Worm (Caenorhabditis elegans): Measurements from ENCODE around the gene C16C8.5.

DNA sequence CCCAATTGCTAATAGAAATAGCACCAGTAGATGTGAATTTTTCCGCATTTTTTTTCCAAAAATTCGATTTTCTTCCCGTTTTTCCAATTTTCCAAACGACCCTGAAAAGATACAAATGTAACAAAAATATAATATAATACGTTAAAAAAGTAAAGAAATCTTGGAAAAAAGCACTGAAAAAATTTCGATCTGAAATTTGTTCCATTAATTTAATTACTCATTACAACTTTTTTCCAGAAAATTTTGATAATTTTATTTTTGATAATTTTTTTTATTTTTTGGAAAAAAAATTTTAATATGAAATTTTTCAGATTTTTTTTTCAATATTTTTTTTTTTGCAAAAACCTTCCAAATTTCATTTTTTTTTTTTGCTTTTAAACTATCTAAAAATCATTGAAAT, 8.8 kb downstream of the C16C8.5 start, which contains the start of gene skpo-2:
- TF ChIP-seq nhr-237 (tag; optimal IDR thresholded peaks at IDR 0.05) (no peak), unc-62 (GFP tag; optimal IDR thresholded peaks at IDR 0.05) (no peak), flh-1 (GFP tag; optimal IDR thresholded peaks at IDR 0.05) (no peak)

All from whole organism, mixed stage, embryonic.